Fruit fly (Drosophila melanogaster) S2 (cell line): ENCODE measurements around the gene CG7627.

ENCODE experiments used
- CG8478 ChIP-seq: fragments of >200 bp; optimal IDR thresholded peaks from 2 replicates; lab custom pipeline; 2018
- CTCF ChIP-seq, 2 experiments: fragments of >200 bp; optimal IDR thresholded peaks; 2 replicates each; lab custom pipeline; 2018

DNA sequence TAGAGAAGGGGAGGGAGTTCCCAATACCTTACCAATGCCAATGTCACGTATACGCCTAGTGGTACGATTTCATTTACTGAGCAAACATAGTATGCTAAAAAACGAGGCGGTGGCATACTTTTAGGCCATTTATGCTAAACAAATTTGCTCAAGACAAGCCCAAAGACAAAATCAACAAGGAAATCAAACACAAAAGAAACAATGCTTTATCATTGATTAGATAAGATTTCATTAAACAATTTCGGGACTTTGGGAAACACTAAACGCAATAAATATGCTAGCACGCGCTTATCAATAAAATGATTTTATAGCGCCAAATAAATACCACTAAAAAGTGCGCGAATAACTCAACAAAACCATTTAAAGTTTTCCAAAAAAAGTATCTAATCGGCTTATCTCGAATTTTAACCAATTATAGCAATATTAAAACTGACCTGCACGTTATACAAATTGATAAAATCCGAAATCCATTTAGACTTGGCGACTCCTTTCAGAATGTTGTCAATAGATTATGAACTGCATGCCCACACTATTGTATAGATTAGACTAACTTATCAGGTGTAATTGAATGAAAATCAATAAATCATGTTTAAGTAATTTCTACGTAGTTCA is 11.6 kb downstream of the CG7627 start:
- no peak for TF ChIP-seq CG8478 (lab: Kevin White, UChicago)
- TF ChIP-seq CTCF (optimal IDR thresholded peaks at IDR 0.05; lab: Kevin White, UChicago) = no peak
